Fruit fly (Drosophila melanogaster) Kc167 (cell line): Measurements from ENCODE around the gene CG31807.

ENCODE experiments used
- h ChIP-seq: fragments of >200 bp; optimal IDR thresholded peaks from 3 replicates; lab custom pipeline; 2018; ENCODE audit warnings: missing external identifiers
- ttk ChIP-seq: sonication (Bioruptor generic); optimal IDR thresholded peaks from 2 replicates; lab custom pipeline; 2017; ENCODE audit warnings: missing external identifiers

DNA sequence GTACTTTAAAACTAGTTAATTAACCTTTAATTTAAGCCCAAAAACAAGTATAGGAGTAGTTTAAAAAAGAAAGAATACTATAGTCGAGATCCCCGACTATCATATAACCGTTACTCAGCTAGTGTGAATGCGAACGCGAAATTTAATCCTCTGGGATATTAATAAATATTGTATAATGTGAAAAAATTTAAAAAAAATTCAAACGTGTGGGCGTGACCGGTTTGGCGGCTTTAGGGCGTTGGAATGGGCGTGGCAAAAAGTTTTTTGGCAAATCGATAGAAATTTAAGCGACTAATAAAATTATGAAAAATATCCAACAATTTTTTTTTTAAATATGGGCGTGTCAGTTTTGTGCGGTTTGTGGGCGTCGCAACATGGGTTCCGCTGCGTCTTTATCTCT, 4.7 kb downstream of the CG31807 start:
- TF ChIP-seq ttk (no peak), h (no peak)
